Fruit fly (Drosophila melanogaster): ENCODE results near the gene CG8003.
A peak's percentile ranks its signal among the peaks of the same experiment; 100 is the strongest.

The CG8003 gene

DNA sequence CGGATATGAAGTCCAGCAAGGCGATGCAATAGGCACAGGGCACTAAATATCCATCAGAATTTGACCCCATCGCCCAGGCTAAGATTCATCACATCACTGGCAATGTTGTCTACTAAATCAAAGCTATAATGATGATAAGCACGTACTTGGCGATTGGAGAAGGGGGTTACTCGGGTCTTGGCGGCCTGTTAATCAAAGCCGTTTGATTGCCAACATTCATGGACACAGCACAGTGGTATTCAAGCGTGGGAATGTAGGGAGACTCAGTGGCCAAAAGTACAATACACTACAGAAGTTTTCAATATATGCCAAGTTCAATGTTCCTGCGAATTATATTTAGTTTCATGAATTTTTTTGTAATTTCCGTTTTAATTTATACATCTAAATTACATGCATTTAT, 32.9 kb upstream of the CG8003 start, which contains the start of gene CG14151 (continued):
- TF ChIP-seq esg (GFP tag; conservative IDR thresholded peaks at IDR 0.05): no peak
- no peak for TF ChIP-seq Poxn (GFP tag; IDR thresholded peaks at IDR 0.05)
- TF ChIP-seq jumu (GFP tag; optimal IDR thresholded peaks at IDR 0.05): no peak
- TF ChIP-seq CG10565 (GFP tag; optimal IDR thresholded peaks at IDR 0.05): no peak

DNA sequence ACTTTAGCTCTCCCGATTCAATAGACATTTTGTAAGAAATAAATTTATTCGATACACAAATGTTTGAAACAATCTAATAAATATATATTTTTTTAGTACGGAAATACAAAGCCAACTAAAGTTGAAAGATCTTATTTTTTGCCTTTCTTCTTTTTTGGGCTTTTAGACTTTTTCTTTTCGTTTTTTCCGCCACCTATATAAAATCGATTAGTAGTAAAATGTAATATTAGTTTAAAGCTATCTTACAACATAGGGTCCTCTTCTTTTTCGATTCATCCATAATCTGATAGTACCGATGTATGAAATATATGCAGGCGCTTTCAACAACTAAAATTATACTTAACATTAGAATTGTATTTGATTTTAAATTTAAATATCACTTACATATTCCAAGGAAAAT, 31.3 kb upstream of the CG8003 start, which contains the start of gene CG42536:
Gene CG42536, minus strand, starts transcription at position 101 of the 400 bp plus-strand sequence.
- no peak for TF ChIP-seq Bteb2 (GFP tag; optimal IDR thresholded peaks at IDR 0.05)
- no peak for TF ChIP-seq ssp (GFP tag; IDR thresholded peaks at IDR 0.05)
- no peak for TF ChIP-seq tx (GFP tag; optimal IDR thresholded peaks at IDR 0.05)
- no peak for TF ChIP-seq CG1792 (GFP tag; optimal IDR thresholded peaks at IDR 0.05)
- no peak for TF ChIP-seq lmd (GFP tag; IDR thresholded peaks at IDR 0.05)
- no peak for TF ChIP-seq ewg (GFP tag; optimal IDR thresholded peaks at IDR 0.05)
- TF ChIP-seq prd (optimal IDR thresholded peaks at IDR 0.05): no peak
- TF ChIP-seq prd (GFP tag; IDR thresholded peaks at IDR 0.05): no peak
- no peak for TF ChIP-seq ap (GFP tag; IDR thresholded peaks at IDR 0.05)
- TF ChIP-seq CG14014 (GFP tag; IDR thresholded peaks at IDR 0.05): no peak
- no peak for TF ChIP-seq fu2 (GFP tag; optimal IDR thresholded peaks at IDR 0.05)
- no peak for TF ChIP-seq CG5180 (GFP tag; optimal IDR thresholded peaks at IDR 0.05)
- no peak for TF ChIP-seq CG6254 (GFP tag; optimal IDR thresholded peaks at IDR 0.05)

DNA sequence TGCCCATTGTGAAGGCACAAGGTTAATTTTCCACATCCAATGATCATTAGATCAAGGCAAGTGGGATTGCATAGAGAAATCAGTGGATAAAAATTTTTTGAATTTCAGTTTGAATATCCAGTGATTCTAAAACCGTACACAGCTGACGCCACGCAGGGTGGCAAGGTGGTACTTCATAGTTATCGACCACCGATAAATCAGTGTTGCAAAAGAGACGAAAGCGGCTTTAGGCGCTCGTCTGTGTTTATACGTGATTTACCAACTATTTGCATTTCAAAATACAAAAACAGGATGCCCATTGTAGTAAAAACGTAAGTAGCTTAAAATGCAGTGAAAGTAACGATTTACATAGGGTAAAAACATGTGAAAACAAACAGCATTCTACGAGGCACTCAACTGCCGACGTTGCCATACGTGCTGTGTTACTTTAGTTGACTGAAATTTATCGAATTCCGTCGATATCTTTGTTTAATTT, 30.4 kb upstream of the CG8003 start, which contains the start of the genes CG42535, CG34001 and hay:
Gene CG42535, minus strand, starts transcription at position 51 of the 475 bp plus-strand sequence.
Gene CG34001, plus strand, starts transcription at position 195 of the 475 bp plus-strand sequence.
Gene hay, plus strand, starts transcription at position 195 of the 475 bp plus-strand sequence.
- TF ChIP-seq kay (GFP tag; optimal IDR thresholded peaks at IDR 0.05) (no peak), HLH4C (GFP tag; IDR thresholded peaks at IDR 0.05; ENCODE audit: partially characterized antibody) (0 out of 3 replicates have a peak, but pooled peaks have one; percentile 34), CG12659 (GFP tag; optimal IDR thresholded peaks at IDR 0.05) (peak; percentile 54), fd96Cb (tag; optimal IDR thresholded peaks at IDR 0.05) (no peak), CG6272 (GFP tag; IDR thresholded peaks at IDR 0.05) (no peak), Neu2 (GFP tag; optimal IDR thresholded peaks at IDR 0.05; ENCODE audit: borderline replicate concordance) (no peak), Dp (GFP tag; optimal IDR thresholded peaks at IDR 0.05) (peak; percentile 84), CG34224 (GFP tag; IDR thresholded peaks at IDR 0.05; ENCODE audit: partially characterized antibody) (peak; percentile 26; the same call in 1 of the 3 replicates), Stat92E (GFP tag; optimal IDR thresholded peaks at IDR 0.05) (peak in 1 of 3 experiments; percentile 6), HmgZ (tag; optimal IDR thresholded peaks at IDR 0.05) (peak; percentile 51), CG6791 (GFP tag; IDR thresholded peaks at IDR 0.05; ENCODE audit: partially characterized antibody) (0 out of 3 replicates have a peak, but pooled peaks have one; percentile 20), CG6683 (GFP tag; optimal IDR thresholded peaks at IDR 0.05) (no peak), CG13624 (GFP tag; optimal IDR thresholded peaks at IDR 0.05) (peak; percentile 24), CoRest (tag; optimal IDR thresholded peaks at IDR 0.05) (peak; percentile 38), Lpt (GFP tag; optimal IDR thresholded peaks at IDR 0.05) (no peak), CG10267 (tag; optimal IDR thresholded peaks at IDR 0.05) (peak; percentile 95), CG10147 (GFP tag; optimal IDR thresholded peaks at IDR 0.05) (no peak), Trl (optimal IDR thresholded peaks at IDR 0.05) (peak in 1 of 2 experiments; percentile 6), Trl (GFP tag; optimal IDR thresholded peaks at IDR 0.05) (no peak), sqz (GFP tag; optimal IDR thresholded peaks at IDR 0.05) (no peak), HLH54F (GFP tag; optimal IDR thresholded peaks at IDR 0.05) (peak; percentile 35), CG12219 (GFP tag; optimal IDR thresholded peaks at IDR 0.05) (no peak), Hmr (GFP tag; optimal IDR thresholded peaks at IDR 0.05) (peak; percentile 6), chn (GFP tag; optimal IDR thresholded peaks at IDR 0.05) (no peak), p53 (GFP tag; optimal IDR thresholded peaks at IDR 0.05) (no peak), CG17568 (GFP tag; optimal IDR thresholded peaks at IDR 0.05) (no peak), Med (GFP tag) (peak; percentile 86), nmo (GFP tag; optimal IDR thresholded peaks at IDR 0.05) (peak; percentile 60), tup (GFP tag; optimal IDR thresholded peaks at IDR 0.05) (no peak), B-H2 (GFP tag; optimal IDR thresholded peaks at IDR 0.05) (peak; percentile 7), CG2129 (GFP tag; IDR thresholded peaks at IDR 0.05; ENCODE audit: partially characterized antibody) (no peak)

Data from whole organism, embryonic.